Fruit fly (Drosophila melanogaster): ENCODE results near the gene Fadd.

Fadd gene

dm6 chr3R:22034160-22034742 lies at the start of gene Fadd, which contains the start of the genes CG45099, CG6015 and pit (continued):
- TF ChIP-seq Bdp1 (GFP tag; optimal IDR thresholded peaks at IDR 0.05) (no peak), al (GFP tag; IDR thresholded peaks at IDR 0.05) (no peak), Nf-YA (GFP tag; IDR thresholded peaks at IDR 0.05) (no peak), CG18476 (GFP tag; optimal IDR thresholded peaks at IDR 0.05) (no peak), eyg (GFP tag; optimal IDR thresholded peaks at IDR 0.05) (no peak), CG3995 (GFP tag; optimal IDR thresholded peaks at IDR 0.05) (peak; percentile 16), CG2875 (GFP tag; optimal IDR thresholded peaks at IDR 0.05) (no peak), CG6175 (GFP tag; IDR thresholded peaks at IDR 0.05) (no peak), CG31388 (GFP tag; optimal IDR thresholded peaks at IDR 0.05) (no peak), Spps (tag; optimal IDR thresholded peaks at IDR 0.05) (no peak), Rfx (GFP tag; IDR thresholded peaks at IDR 0.05) (no peak), cato (GFP tag; optimal IDR thresholded peaks at IDR 0.05; ENCODE audit: borderline replicate concordance) (no peak), CG2889 (GFP tag; IDR thresholded peaks at IDR 0.05) (no peak), Dek (tag; optimal IDR thresholded peaks at IDR 0.05) (no peak), Atf-2 (GFP tag; optimal IDR thresholded peaks at IDR 0.05) (no peak), CG9727 (GFP tag; optimal IDR thresholded peaks at IDR 0.05) (no peak), Jarid2 (GFP tag; optimal IDR thresholded peaks at IDR 0.05) (no peak), CG4282 (GFP tag; optimal IDR thresholded peaks at IDR 0.05) (no peak), CG12659 (GFP tag; optimal IDR thresholded peaks at IDR 0.05) (peak; percentile 43), zf30C (GFP tag; optimal IDR thresholded peaks at IDR 0.05) (no peak), CG6654 (GFP tag; optimal IDR thresholded peaks at IDR 0.05) (no peak), onecut (GFP tag; IDR thresholded peaks at IDR 0.05) (no peak), CG5953 (GFP tag; IDR thresholded peaks at IDR 0.05) (no peak), Gug (GFP tag; IDR thresholded peaks at IDR 0.05) (no peak), Six4 (GFP tag; optimal IDR thresholded peaks at IDR 0.05) (no peak), CG9437 (GFP tag; optimal IDR thresholded peaks at IDR 0.05) (no peak), vfl (GFP tag; optimal IDR thresholded peaks at IDR 0.05) (no peak), CG16779 (GFP tag; IDR thresholded peaks at IDR 0.05) (no peak), Lim3 (GFP tag; IDR thresholded peaks at IDR 0.05) (no peak), CG10565 (GFP tag; optimal IDR thresholded peaks at IDR 0.05) (no peak), CG13296 (GFP tag; optimal IDR thresholded peaks at IDR 0.05) (no peak), CG11723 (GFP tag; optimal IDR thresholded peaks at IDR 0.05) (no peak), Atf6 (GFP tag; IDR thresholded peaks at IDR 0.05) (no peak), NC2α (GFP tag; optimal IDR thresholded peaks at IDR 0.05) (no peak), CG8478 (optimal IDR thresholded peaks at IDR 0.05) (no peak), sob (GFP tag; IDR thresholded peaks at IDR 0.05) (no peak), CG3407 (GFP tag; optimal IDR thresholded peaks at IDR 0.05) (no peak), lmd (GFP tag; IDR thresholded peaks at IDR 0.05) (no peak), CG18764 (GFP tag; optimal IDR thresholded peaks at IDR 0.05) (no peak), CG4617 (GFP tag; optimal IDR thresholded peaks at IDR 0.05; ENCODE audit: borderline replicate concordance) (peak; percentile 59), B-H1 (GFP tag; IDR thresholded peaks at IDR 0.05) (no peak), CG2199 (GFP tag; IDR thresholded peaks at IDR 0.05) (no peak; the same call in 2 of the 3 replicates), MTF-1 (GFP tag; optimal IDR thresholded peaks at IDR 0.05; ENCODE audit: borderline replicate concordance) (no peak), en (GFP tag; optimal IDR thresholded peaks at IDR 0.05) (no peak), CG11560 (tag; IDR thresholded peaks at IDR 0.05) (peak; percentile 94), Abd-B (GFP tag; optimal IDR thresholded peaks at IDR 0.05) (peak; percentile 11), tup (GFP tag; optimal IDR thresholded peaks at IDR 0.05) (no peak), Dll (GFP tag; IDR thresholded peaks at IDR 0.05; ENCODE audit: partially characterized antibody) (peak; percentile 78), dm (GFP tag; optimal IDR thresholded peaks at IDR 0.05) (peak; percentile 40), ac (GFP tag; optimal IDR thresholded peaks at IDR 0.05) (no peak), sima (GFP tag; optimal IDR thresholded peaks at IDR 0.05) (no peak), CoRest (tag; optimal IDR thresholded peaks at IDR 0.05) (no peak)

Measured in whole organism, embryonic.